Worm (Caenorhabditis elegans) whole organism, early embryonic: ENCODE data around the gene dcaf-1.

Experiments used
- aly-1 ChIP-seq: sonication (generic microtip); optimal IDR thresholded peaks from 2 replicates; lab custom pipeline; 2016; ENCODE audit warnings: missing genetic modification characterization, missing compliant biosample characterization
- ceh-36 ChIP-seq: sonication (generic microtip); optimal IDR thresholded peaks from 2 replicates; lab custom pipeline; 2016; ENCODE audit warnings: missing genetic modification characterization, inconsistent platforms, missing compliant biosample characterization
- hmg-4 ChIP-seq: fragments of 200-800 bp; sonication (Bioruptor generic); optimal IDR thresholded peaks from 2 replicates; lab custom pipeline; 2018; ENCODE audit warnings: mild to moderate bottlenecking, missing genetic modification characterization, missing compliant biosample characterization

ce11 chrIV:9669969-9670368, 36.6 kb downstream of the dcaf-1 start:
- TF ChIP-seq hmg-4 (GFP tag; lab: Kevin White, UChicago), result no peak
- TF ChIP-seq aly-1 (tag; lab: Kevin White, UChicago), result no peak
- TF ChIP-seq ceh-36 (tag; lab: Kevin White, UChicago), result no peak
